Fruit fly (Drosophila melanogaster) whole organism, pupa: Measurements from ENCODE around the gene CG17570.

ENCODE experiments used
- CG10348 ChIP-seq: fragments of 200-800 bp; sonication (Bioruptor generic); IDR thresholded peaks from 2 replicates; pipeline ENCODE4 v1.3.6; 2022; ENCODE audit warnings: missing biosample characterization, missing genetic modification characterization
- CG12605 ChIP-seq: fragments of 200-800 bp; sonication (Bioruptor generic); IDR thresholded peaks from 2 replicates; pipeline ENCODE4 v1.3.6; 2022; ENCODE audit warnings: missing biosample characterization, missing genetic modification characterization
- CG13204 ChIP-seq: fragments of 200-800 bp; sonication (Bioruptor generic); optimal IDR thresholded peaks from 2 replicates; lab custom pipeline; 2018; ENCODE audit warnings: missing biosample characterization, mild to moderate bottlenecking, missing genetic modification characterization, moderate library complexity
- CG14655 ChIP-seq: fragments of 200-800 bp; sonication (Bioruptor generic); optimal IDR thresholded peaks from 3 replicates; lab custom pipeline; 2017; ENCODE audit warnings: mild to moderate bottlenecking, missing biosample characterization, missing genetic modification reagents, missing genetic modification characterization
- CG15710 ChIP-seq: fragments of 200-800 bp; sonication (Bioruptor generic); optimal IDR thresholded peaks from 2 replicates; lab custom pipeline; 2018; ENCODE audit warnings: missing biosample characterization, mild to moderate bottlenecking, missing genetic modification characterization, moderate library complexity
- CG17806 ChIP-seq: fragments of 200-800 bp; sonication (Bioruptor generic); optimal IDR thresholded peaks from 2 replicates; lab custom pipeline; 2018; ENCODE audit warnings: missing biosample characterization, mild to moderate bottlenecking, missing genetic modification characterization, moderate library complexity
- CG32121 ChIP-seq: fragments of 200-800 bp; sonication (Bioruptor generic); IDR thresholded peaks from 2 replicates; pipeline ENCODE4 v1.3.6; 2022; ENCODE audit warnings: missing biosample characterization, missing genetic modification characterization
- CG34367 ChIP-seq: fragments of 200-800 bp; sonication (Bioruptor generic); optimal IDR thresholded peaks from 2 replicates; lab custom pipeline; 2018; ENCODE audit warnings: missing biosample characterization, mild to moderate bottlenecking, missing genetic modification characterization
- CG4496 ChIP-seq: fragments of 200-800 bp; sonication (Bioruptor generic); IDR thresholded peaks from 3 replicates; pipeline ENCODE4 v1.3.6; 2022; ENCODE audit warnings: missing biosample characterization, missing genetic modification characterization
- CG8159 ChIP-seq: fragments of 200-800 bp; sonication (Bioruptor generic); optimal IDR thresholded peaks from 3 replicates; lab custom pipeline; 2018; ENCODE audit warnings: missing biosample characterization, mild to moderate bottlenecking, missing genetic modification characterization, moderate library complexity
- CG8301 ChIP-seq: fragments of 200-800 bp; sonication (Bioruptor generic); optimal IDR thresholded peaks from 2 replicates; lab custom pipeline; 2018; ENCODE audit warnings: missing biosample characterization, mild to moderate bottlenecking, missing genetic modification characterization
- CG9948 ChIP-seq: fragments of 200-800 bp; sonication (Bioruptor generic); optimal IDR thresholded peaks from 2 replicates; lab custom pipeline; 2018; ENCODE audit warnings: missing biosample characterization, mild to moderate bottlenecking, missing genetic modification characterization, moderate library complexity
- D1 ChIP-seq: fragments of 200-800 bp; sonication (Bioruptor generic); optimal IDR thresholded peaks from 2 replicates; lab custom pipeline; 2018; ENCODE audit warnings: missing biosample characterization, mild to moderate bottlenecking, missing genetic modification characterization, moderate library complexity
- EcR ChIP-seq: fragments of 200-800 bp; sonication (Bioruptor generic); optimal IDR thresholded peaks from 3 replicates; lab custom pipeline; 2019; ENCODE audit warnings: missing biosample characterization, missing genetic modification characterization, mild to moderate bottlenecking, moderate library complexity, missing genetic modification reagents
- Ets98B ChIP-seq: fragments of 200-800 bp; sonication (Bioruptor generic); IDR thresholded peaks from 2 replicates; pipeline ENCODE4 v1.3.6; 2022; ENCODE audit warnings: missing biosample characterization, missing genetic modification characterization
- Pif1A ChIP-seq: fragments of 200-800 bp; sonication (Bioruptor generic); optimal IDR thresholded peaks from 3 replicates; lab custom pipeline; 2016; ENCODE audit warnings: missing biosample characterization, missing genetic modification characterization
- Pif1B ChIP-seq: fragments of 200-800 bp; sonication (Bioruptor generic); optimal IDR thresholded peaks from 3 replicates; lab custom pipeline; 2016; ENCODE audit warnings: missing biosample characterization, missing genetic modification characterization
- Snoo ChIP-seq: fragments of 200-800 bp; sonication (Bioruptor generic); optimal IDR thresholded peaks from 3 replicates; lab custom pipeline; 2017; ENCODE audit warnings: missing biosample characterization, mild to moderate bottlenecking, missing genetic modification characterization, inconsistent platforms
- fd96Ca ChIP-seq: fragments of 200-800 bp; sonication (Bioruptor generic); IDR thresholded peaks from 3 replicates; pipeline ENCODE4 v1.3.6; 2022; ENCODE audit warnings: missing biosample characterization, missing genetic modification characterization
- gl ChIP-seq: fragments of 200-800 bp; sonication (Bioruptor generic); optimal IDR thresholded peaks from 2 replicates; lab custom pipeline; 2018; ENCODE audit warnings: missing biosample characterization, mild to moderate bottlenecking, missing genetic modification characterization
- rn ChIP-seq: fragments of 200-800 bp; sonication (Bioruptor generic); IDR thresholded peaks from 2 replicates; pipeline ENCODE4 v1.3.6; 2022; ENCODE audit warnings: missing biosample characterization, missing genetic modification characterization

Gene CG17570

dm6 chr2L:20293940-20294339 lies 29.7 kb upstream of the CG17570 start:
- peak; percentile 64 for TF ChIP-seq D1 (tag; lab: Kevin White, UChicago)
- no peak for TF ChIP-seq CG9948 (tag; lab: Kevin White, UChicago)

- no peak for TF ChIP-seq Pif1B (GFP tag; lab: Kevin White, UChicago)
- no peak for TF ChIP-seq CG12605 (GFP tag; lab: Robert Waterston, UW)
- TF ChIP-seq CG14655 (GFP tag; lab: Kevin White, UChicago) = no peak
These were observed 26.4 kb upstream of the CG17570 start for dm6 chr2L:20290665-20291064.

- TF ChIP-seq CG34367 (tag; lab: Kevin White, UChicago) = peak; percentile 67
- no peak for TF ChIP-seq rn
- peak; percentile 4 for TF ChIP-seq CG8301
- TF ChIP-seq fd96Ca (GFP tag; lab: Robert Waterston, UW) = no peak
- peak; percentile 40 for TF ChIP-seq CG13204 (GFP tag; lab: Kevin White, UChicago)
- peak; percentile 77 for TF ChIP-seq Snoo
- no peak for TF ChIP-seq CG14655 (GFP tag; lab: Kevin White, UChicago)
- peak; percentile 28 for TF ChIP-seq Pif1A
- TF ChIP-seq gl (tag; lab: Kevin White, UChicago) = no peak
- peak; percentile 53; the same call in 1 of the 2 replicates for TF ChIP-seq CG32121 (GFP tag; lab: Robert Waterston, UW)
- TF ChIP-seq CG15710 (tag; lab: Kevin White, UChicago) = peak; percentile 30
- peak; percentile 78 for TF ChIP-seq CG4496 (GFP tag; lab: Robert Waterston, UW)
These were observed 23.0 kb upstream of the CG17570 start for dm6 chr2L:20287189-20287588.

- TF ChIP-seq fd96Ca (GFP tag; lab: Robert Waterston, UW) (peak; percentile 89), rn (peak; percentile 51), CG34367 (tag; lab: Kevin White, UChicago) (peak; percentile 73), CG17806 (tag; lab: Kevin White, UChicago) (peak; percentile 69), EcR (no peak), D1 (tag; lab: Kevin White, UChicago) (no peak), gl (tag; lab: Kevin White, UChicago) (peak; percentile 47), CG9948 (tag; lab: Kevin White, UChicago) (peak; percentile 64), CG32121 (GFP tag; lab: Robert Waterston, UW) (no peak; the same call in 1 of the 2 replicates), CG12605 (GFP tag; lab: Robert Waterston, UW) (peak; percentile 82), CG13204 (GFP tag; lab: Kevin White, UChicago) (peak; percentile 15), Pif1A (peak; percentile 67), Snoo (peak; percentile 61), Ets98B (peak; percentile 86), CG8159 (tag; lab: Kevin White, UChicago) (peak; percentile 70), CG14655 (GFP tag; lab: Kevin White, UChicago) (peak; percentile 76), CG4496 (GFP tag; lab: Robert Waterston, UW) (peak; percentile 91), CG15710 (tag; lab: Kevin White, UChicago) (peak; percentile 78), CG10348 (GFP tag; lab: Robert Waterston, UW) (peak; percentile 29; the same call in 1 of the 2 replicates), CG8301 (peak; percentile 72), Pif1B (GFP tag; lab: Kevin White, UChicago) (peak; percentile 72)
These were observed 3.0 kb upstream of the CG17570 start for dm6 chr2L:20267181-20267580.

- TF ChIP-seq CG9948 (tag; lab: Kevin White, UChicago) (no peak), CG34367 (tag; lab: Kevin White, UChicago) (no peak), CG17806 (tag; lab: Kevin White, UChicago) (no peak), D1 (tag; lab: Kevin White, UChicago) (no peak), CG14655 (GFP tag; lab: Kevin White, UChicago) (no peak), gl (tag; lab: Kevin White, UChicago) (no peak), CG8159 (tag; lab: Kevin White, UChicago) (no peak), Pif1B (GFP tag; lab: Kevin White, UChicago) (no peak), CG8301 (no peak), Pif1A (no peak), Ets98B (no peak), Snoo (no peak), CG32121 (GFP tag; lab: Robert Waterston, UW) (no peak), CG10348 (GFP tag; lab: Robert Waterston, UW) (no peak), CG15710 (tag; lab: Kevin White, UChicago) (no peak), CG12605 (GFP tag; lab: Robert Waterston, UW) (no peak), rn (no peak)
These were observed 634 bp upstream of the CG17570 start for dm6 chr2L:20264568-20265547.

- TF ChIP-seq CG15710 (tag; lab: Kevin White, UChicago) (no peak), Ets98B (no peak), CG14655 (GFP tag; lab: Kevin White, UChicago) (no peak), CG4496 (GFP tag; lab: Robert Waterston, UW) (no peak), Pif1B (GFP tag; lab: Kevin White, UChicago) (no peak), CG32121 (GFP tag; lab: Robert Waterston, UW) (no peak), rn (no peak), EcR (no peak), CG12605 (GFP tag; lab: Robert Waterston, UW) (no peak), Pif1A (no peak), CG10348 (GFP tag; lab: Robert Waterston, UW) (no peak), CG8301 (no peak)
These were observed 1.2 kb downstream of the CG17570 start for dm6 chr2L:20263050-20263449.
